Worm (Caenorhabditis elegans) whole organism, L3 larva: ENCODE results near the gene F58A6.1.
"Not testable (repeated sequence)": the region's sequence is repeated elsewhere in the genome, so short reads cannot be mapped to it uniquely, and the experiment has no call there.

Experiments
- R02D3.7 ChIP-seq: fragments of 150-350 bp; optimal IDR thresholded peaks from 2 replicates; lab custom pipeline; 2014; ENCODE audit warnings: missing biosample characterization, missing genetic modification characterization
- aly-2 ChIP-seq: fragments of 150-350 bp; optimal IDR thresholded peaks from 2 replicates; lab custom pipeline; 2014; ENCODE audit warnings: missing biosample characterization, missing genetic modification characterization
- ceh-16 ChIP-seq: sonication (generic microtip); optimal IDR thresholded peaks from 2 replicates; lab custom pipeline; 2017; ENCODE audit warnings: missing biosample characterization, missing genetic modification characterization
- ceh-82 ChIP-seq: fragments of 150-350 bp; optimal IDR thresholded peaks from 2 replicates; lab custom pipeline; 2014; ENCODE audit warnings: missing biosample characterization, missing genetic modification characterization
- ceh-9 ChIP-seq: sonication (generic microtip); optimal IDR thresholded peaks from 2 replicates; lab custom pipeline; 2018; ENCODE audit warnings: missing biosample characterization, missing genetic modification characterization
- elt-1 ChIP-seq: fragments of 150-350 bp; optimal IDR thresholded peaks from 2 replicates; lab custom pipeline; 2014; ENCODE audit warnings: missing biosample characterization, missing genetic modification characterization
- elt-2 ChIP-seq: sonication (generic microtip); optimal IDR thresholded peaks from 2 replicates; lab custom pipeline; 2016; ENCODE audit warnings: missing genetic modification reagents, mild to moderate bottlenecking, missing genetic modification characterization, missing compliant biosample characterization
- elt-3 ChIP-seq, 3 experiments: fragments of 150-350 bp in 1 of 3; sonication (generic microtip) in 2 of 3; optimal IDR thresholded peaks; 2 replicates in 2 of 3; 4 replicates in 1 of 3; lab custom pipeline; 2014 to 2017; ENCODE audit warnings: missing biosample characterization in 3 of 3, missing genetic modification characterization in 3 of 3
- eor-1 ChIP-seq, 2 experiments: fragments of 150-350 bp; optimal IDR thresholded peaks; 2 replicates each; lab custom pipeline; 2014 to 2018; ENCODE audit warnings: missing biosample characterization in 2 of 2, missing genetic modification characterization in 2 of 2
- fkh-2 ChIP-seq: fragments of 150-350 bp; optimal IDR thresholded peaks from 2 replicates; lab custom pipeline; 2014; ENCODE audit warnings: missing biosample characterization, missing genetic modification reagents, missing genetic modification characterization
- fos-1 ChIP-seq: fragments of 150-350 bp; optimal IDR thresholded peaks from 2 replicates; lab custom pipeline; 2014; ENCODE audit warnings: missing biosample characterization, missing genetic modification characterization
- hmg-11 ChIP-seq: sonication (generic microtip); optimal IDR thresholded peaks from 2 replicates; lab custom pipeline; 2016; ENCODE audit warnings: missing genetic modification characterization, missing compliant biosample characterization
- jun-1 ChIP-seq: fragments of 150-350 bp; optimal IDR thresholded peaks from 2 replicates; lab custom pipeline; 2014; ENCODE audit warnings: missing biosample characterization, missing genetic modification reagents, missing genetic modification characterization
- lin-15B ChIP-seq: fragments of 150-350 bp; optimal IDR thresholded peaks from 2 replicates; lab custom pipeline; 2014; ENCODE audit warnings: missing biosample characterization, missing genetic modification characterization
- lsy-12 ChIP-seq: sonication (generic microtip); optimal IDR thresholded peaks from 2 replicates; lab custom pipeline; 2016; ENCODE audit warnings: mild to moderate bottlenecking, missing genetic modification characterization, missing compliant biosample characterization
- mdl-1 ChIP-seq: fragments of 150-350 bp; optimal IDR thresholded peaks from 2 replicates; lab custom pipeline; 2014; ENCODE audit warnings: missing biosample characterization, missing genetic modification characterization
- mml-1 ChIP-seq: fragments of 150-350 bp; sonication (generic microtip); optimal IDR thresholded peaks from 3 replicates; lab custom pipeline; 2014; ENCODE audit warnings: missing biosample characterization, missing genetic modification characterization
- nhr-25 ChIP-seq: sonication (generic microtip); optimal IDR thresholded peaks from 2 replicates; lab custom pipeline; 2017; ENCODE audit warnings: missing biosample characterization, missing genetic modification characterization
- nhr-43 ChIP-seq: sonication (generic microtip); optimal IDR thresholded peaks from 2 replicates; lab custom pipeline; 2016; ENCODE audit warnings: mild to moderate bottlenecking, missing genetic modification characterization, missing compliant biosample characterization; ENCODE audit not compliant: poor library complexity, severe bottlenecking
- nhr-67 ChIP-seq: fragments of 150-350 bp; optimal IDR thresholded peaks from 2 replicates; lab custom pipeline; 2014; ENCODE audit warnings: missing biosample characterization, missing genetic modification characterization
- pha-4 ChIP-seq: fragments of 150-350 bp; optimal IDR thresholded peaks from 2 replicates; lab custom pipeline; 2014; ENCODE audit warnings: missing biosample characterization, missing genetic modification reagents, missing genetic modification characterization
- pqm-1 ChIP-seq: fragments of 150-350 bp; optimal IDR thresholded peaks from 2 replicates; lab custom pipeline; 2017; ENCODE audit warnings: missing biosample characterization, missing genetic modification characterization, inconsistent platforms
- sea-2 ChIP-seq: fragments of 150-350 bp; sonication (generic microtip); optimal IDR thresholded peaks from 4 replicates; lab custom pipeline; 2014; ENCODE audit warnings: missing biosample characterization, missing genetic modification reagents, missing genetic modification characterization
- tbx-2 ChIP-seq: sonication (generic microtip); optimal IDR thresholded peaks from 2 replicates; lab custom pipeline; 2016; ENCODE audit warnings: mild to moderate bottlenecking, missing genetic modification characterization, missing compliant biosample characterization
- unc-39 ChIP-seq: sonication (generic microtip); optimal IDR thresholded peaks from 4 replicates; lab custom pipeline; 2017; ENCODE audit warnings: missing biosample characterization, missing genetic modification characterization
- unc-62 ChIP-seq: fragments of 150-350 bp; sonication (generic microtip); optimal IDR thresholded peaks from 4 replicates; lab custom pipeline; 2014; ENCODE audit warnings: missing biosample characterization, missing genetic modification reagents, missing genetic modification characterization
- ztf-11 ChIP-seq: fragments of 150-350 bp; optimal IDR thresholded peaks from 2 replicates; lab custom pipeline; 2014; ENCODE audit warnings: missing biosample characterization, missing genetic modification characterization
- ztf-4 ChIP-seq: fragments of 150-350 bp; optimal IDR thresholded peaks from 2 replicates; lab custom pipeline; 2014; ENCODE audit warnings: missing biosample characterization, missing genetic modification characterization

Gene F58A6.1

ce11 chrII:5105020-5105419 lies 37.7 kb upstream of the F58A6.1 start (continued):
- TF ChIP-seq fkh-2, result no peak
- TF ChIP-seq jun-1 (tag; lab: Kevin White, UChicago), result peak; percentile 11
- no peak for TF ChIP-seq fos-1 (tag; lab: Kevin White, UChicago)
- TF ChIP-seq mml-1, result no peak
- TF ChIP-seq pha-4 (tag; lab: Kevin White, UChicago), result peak; percentile 78
- peak; percentile 68 for TF ChIP-seq aly-2 (tag; lab: Kevin White, UChicago)
- TF ChIP-seq lsy-12, result peak; percentile 78
- TF ChIP-seq ztf-4 (tag; lab: Kevin White, UChicago), result peak; percentile 19
- TF ChIP-seq lin-15B (tag; lab: Kevin White, UChicago), result peak; percentile 6
- TF ChIP-seq ceh-9 (tag; lab: Kevin White, UChicago), result no peak
- TF ChIP-seq nhr-43 (tag; lab: Kevin White, UChicago), result peak; percentile 87

DNA sequence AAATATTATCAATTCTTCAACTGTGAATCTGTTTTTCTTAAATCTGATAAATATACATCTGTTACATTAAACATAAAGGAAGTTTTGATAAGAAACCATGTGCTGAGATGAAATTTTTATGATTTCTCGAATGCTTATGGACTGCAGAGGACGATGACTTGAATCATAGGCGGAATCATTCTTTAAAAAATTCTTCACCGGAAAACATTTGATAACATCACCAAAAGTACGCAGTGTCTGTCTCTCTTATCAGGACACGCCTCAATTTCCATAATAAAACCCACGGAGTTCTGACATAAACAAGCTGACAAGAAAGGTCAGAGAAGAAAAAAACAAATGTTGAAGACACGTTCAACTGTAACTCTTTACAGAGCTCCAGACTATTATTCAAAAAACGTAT lies 33.0 kb upstream of the F58A6.1 start, which contains the start of gene F09C12.2:
Gene F09C12.2, plus strand, starts transcription at position 320 of the 400 bp plus-strand sequence.
- TF ChIP-seq elt-2 (tag; lab: Kevin White, UChicago) (peak; percentile 80), hmg-11 (tag; lab: Kevin White, UChicago) (no peak), nhr-25 (no peak), ceh-82 (tag; lab: Kevin White, UChicago) (no peak), pqm-1 (peak; percentile 38), pha-4 (tag; lab: Kevin White, UChicago) (peak; percentile 38), jun-1 (tag; lab: Kevin White, UChicago) (peak; percentile 36)

DNA sequence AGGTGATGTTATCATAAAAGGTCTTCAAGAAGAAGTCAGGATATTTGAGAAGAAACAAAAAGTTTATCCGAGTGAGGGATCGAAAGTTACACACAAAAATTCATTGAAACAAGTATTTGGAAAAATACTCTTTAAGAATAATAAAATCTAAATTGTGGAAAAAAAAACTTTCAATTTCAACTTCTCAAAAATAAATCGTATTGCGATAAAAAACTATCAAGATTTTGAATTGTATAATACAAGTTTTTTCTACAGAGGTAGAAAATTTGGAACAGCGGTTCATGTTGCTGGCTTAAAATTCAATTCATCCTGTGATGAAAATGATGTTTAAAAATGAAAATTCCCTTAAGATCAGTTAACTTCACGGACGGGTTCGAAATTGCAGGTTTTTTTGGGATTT lies 30.6 kb upstream of the F58A6.1 start, which contains the start of gene F09C12.8:
Gene F09C12.8, plus strand, starts transcription at position 301 of the 400 bp plus-strand sequence.
- TF ChIP-seq sea-2 (GFP tag; lab: Kevin White, UChicago) (no peak), aly-2 (tag; lab: Kevin White, UChicago) (no peak), R02D3.7 (tag; lab: Kevin White, UChicago) (no peak), pqm-1 (no peak)
- TF ChIP-seq, all 47 proteins: peak for 0

DNA sequence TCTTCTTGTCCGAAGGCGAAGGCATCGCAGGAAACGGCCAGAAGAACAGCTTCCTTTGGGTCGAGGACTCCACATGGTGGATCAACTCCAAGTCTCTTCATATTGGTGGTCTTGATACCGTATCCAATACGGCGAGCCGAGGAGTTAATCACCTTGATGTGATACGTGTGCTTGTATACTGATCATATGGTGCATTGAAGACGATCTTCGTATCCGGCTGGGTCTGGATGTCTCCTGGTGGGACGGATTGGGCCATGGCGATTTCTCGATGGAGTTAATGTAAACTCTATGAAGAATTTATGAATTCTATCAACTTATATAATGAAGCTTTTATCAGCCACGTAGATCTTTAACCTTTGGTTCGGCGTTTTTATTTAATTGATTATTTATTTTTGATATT lies 27.5 kb upstream of the F58A6.1 start, which contains the start of gene msp-74:
Gene msp-74, minus strand, starts transcription at position 101 of the 400 bp plus-strand sequence.
- not testable (repeated sequence) for TF ChIP-seq ceh-16 (tag; lab: Kevin White, UChicago); eor-1 (tag; optimal IDR thresholded peaks at IDR 0.05; lab: Kevin White, UChicago); ztf-11

ce11 chrII:5115733-5116132 lies 27.0 kb upstream of the F58A6.1 start, which contains the start of gene srsy-1:
Gene srsy-1, plus strand, starts transcription at chrII:5116033.
- TF ChIP-seq elt-3 (tag; optimal IDR thresholded peaks at IDR 0.05; lab: Kevin White, UChicago) (no peak), ztf-4 (tag; lab: Kevin White, UChicago) (no peak), mml-1 (no peak), jun-1 (tag; lab: Kevin White, UChicago) (no peak), nhr-43 (tag; lab: Kevin White, UChicago) (no peak), R02D3.7 (tag; lab: Kevin White, UChicago) (no peak), ztf-11 (no peak), ceh-82 (tag; lab: Kevin White, UChicago) (no peak), elt-1 (tag; lab: Kevin White, UChicago) (no peak), lsy-12 (no peak), unc-39 (tag; lab: Kevin White, UChicago) (no peak)

DNA sequence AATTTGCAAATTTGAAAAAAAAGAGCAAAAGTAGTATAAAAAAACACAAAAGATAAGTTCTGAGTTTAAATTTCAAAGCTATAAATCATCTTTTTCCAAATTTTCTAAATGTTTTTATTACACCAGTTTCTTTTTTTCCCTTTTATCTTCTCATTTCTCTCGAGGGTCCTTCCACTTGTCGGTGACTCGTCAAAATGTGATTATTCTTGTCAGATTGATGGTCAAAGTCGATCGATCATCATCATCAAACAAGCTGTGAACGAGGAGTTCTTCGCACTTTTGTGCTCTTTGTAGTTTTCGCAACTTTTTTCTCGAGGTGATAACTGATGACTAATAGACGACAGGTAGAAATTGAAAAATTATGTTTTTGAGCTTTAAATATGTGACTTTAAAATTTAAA lies 22.1 kb upstream of the F58A6.1 start:
- TF ChIP-seq unc-62 (GFP tag; lab: Kevin White, UChicago) (peak; percentile 72), aly-2 (tag; lab: Kevin White, UChicago) (no peak)
- TF ChIP-seq, all 47 proteins: peak for 1

DNA sequence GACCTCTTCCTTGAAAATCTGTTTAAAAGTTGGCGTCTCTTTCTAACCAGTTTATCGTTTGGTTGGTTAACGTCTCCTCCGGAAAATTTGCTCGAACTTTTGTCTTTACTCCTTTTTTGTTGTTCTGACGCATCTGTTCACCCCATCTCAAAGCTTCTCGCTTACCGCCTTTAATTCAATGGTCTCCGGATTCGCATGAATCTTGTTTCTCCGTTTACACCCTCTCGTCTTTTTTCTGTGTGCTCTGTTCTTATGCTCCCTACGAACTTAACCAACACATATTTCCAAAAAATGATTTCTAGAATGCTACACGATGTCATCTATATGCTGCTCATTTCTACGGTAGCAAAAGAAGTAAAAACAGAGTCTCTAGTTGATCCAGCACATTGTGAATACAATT lies 12.6 kb upstream of the F58A6.1 start, which contains the start of gene lgc-56:
Gene lgc-56, plus strand, starts transcription at position 301 of the 400 bp plus-strand sequence.
- no peak for TF ChIP-seq mdl-1
- TF ChIP-seq nhr-67 (tag; lab: Kevin White, UChicago), result no peak
- no peak for TF ChIP-seq pqm-1
- TF ChIP-seq tbx-2, result no peak
- no peak for TF ChIP-seq sea-2 (GFP tag; lab: Kevin White, UChicago)
